Worm (Caenorhabditis elegans): Measurements from ENCODE around the gene wrt-2.

DNA sequence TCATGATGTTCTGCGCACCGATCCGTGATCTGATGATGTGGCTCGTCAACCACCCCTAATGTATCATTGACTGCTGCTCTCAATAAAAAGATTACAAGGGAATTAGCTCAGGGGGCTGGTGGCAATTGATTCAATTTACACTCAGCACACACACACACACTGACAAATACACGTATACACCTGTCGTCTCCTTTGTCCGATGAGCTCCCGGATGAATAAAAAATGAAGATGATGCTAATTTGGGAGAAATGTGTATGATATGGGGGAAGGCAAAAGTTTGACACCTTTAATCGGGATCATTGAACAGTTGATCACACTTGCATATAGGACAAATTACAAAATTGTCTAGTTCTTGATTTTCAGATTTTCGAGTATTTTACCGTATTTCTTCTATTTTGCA is 27.1 kb downstream of the wrt-2 start:
- TF ChIP-seq lsy-2 (tag; optimal IDR thresholded peaks at IDR 0.05) (no peak), snpc-4 (tag; optimal IDR thresholded peaks at IDR 0.05) (no peak), pha-4 (tag; optimal IDR thresholded peaks at IDR 0.05) (no peak), unc-62 (GFP tag; optimal IDR thresholded peaks at IDR 0.05) (no peak), mls-2 (tag; optimal IDR thresholded peaks at IDR 0.05) (no peak), ces-1 (GFP tag; optimal IDR thresholded peaks at IDR 0.05) (peak; percentile 48), nhr-12 (tag; optimal IDR thresholded peaks at IDR 0.05) (no peak), tbx-8 (GFP tag; optimal IDR thresholded peaks at IDR 0.05) (no peak), nhr-237 (tag; optimal IDR thresholded peaks at IDR 0.05) (no peak), nhr-28 (tag; optimal IDR thresholded peaks at IDR 0.05) (no peak), hlh-1 (tag; optimal IDR thresholded peaks at IDR 0.05) (no peak), unc-39 (tag; optimal IDR thresholded peaks at IDR 0.05) (no peak), sptf-1 (tag; optimal IDR thresholded peaks at IDR 0.05) (no peak), ceh-83 (GFP tag; optimal IDR thresholded peaks at IDR 0.05) (no peak)

All from whole organism, mixed stage, embryonic.